Fruit fly (Drosophila melanogaster): ENCODE data around the gene CG9168.

CG9168 gene

DNA sequence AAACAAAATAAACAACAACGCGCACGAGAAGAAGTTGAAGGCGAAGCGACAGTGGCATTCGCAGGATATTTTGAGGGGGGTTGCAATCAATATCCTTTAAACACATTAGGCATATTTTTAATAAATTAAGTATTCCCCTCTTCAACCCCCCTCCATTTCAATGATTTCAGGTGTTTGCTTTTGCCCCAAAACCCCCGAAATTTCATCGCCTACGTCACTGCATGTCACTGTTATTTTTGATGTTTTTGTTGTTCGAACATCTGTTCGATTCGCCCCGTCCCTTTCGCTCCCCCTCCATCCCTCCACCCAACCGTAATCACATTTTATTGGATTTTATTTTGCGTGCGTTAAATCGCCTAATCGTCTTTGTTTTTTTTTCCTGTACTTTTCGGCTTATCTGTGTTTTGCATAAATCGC is 42.6 kb upstream of the CG9168 start (continued):
- TF ChIP-seq gt (GFP tag; IDR thresholded peaks at IDR 0.05) (peak; percentile 70), pfk (GFP tag; optimal IDR thresholded peaks at IDR 0.05) (no peak), fu2 (GFP tag; optimal IDR thresholded peaks at IDR 0.05) (no peak), CG1832 (GFP tag; optimal IDR thresholded peaks at IDR 0.05) (no peak), Scr (GFP tag; IDR thresholded peaks at IDR 0.05; ENCODE audit: partially characterized antibody) (no peak), CG18599 (GFP tag; optimal IDR thresholded peaks at IDR 0.05) (peak; percentile 88), trh (GFP tag; optimal IDR thresholded peaks at IDR 0.05) (peak; percentile 14), E2f1 (GFP tag; IDR thresholded peaks at IDR 0.05) (peak; percentile 87), E2f2 (GFP tag; IDR thresholded peaks at IDR 0.05) (peak; percentile 57), Mad (GFP tag; optimal IDR thresholded peaks at IDR 0.05) (peak; percentile 66), CG8089 (GFP tag; optimal IDR thresholded peaks at IDR 0.05) (peak; percentile 47), CG13296 (GFP tag; optimal IDR thresholded peaks at IDR 0.05) (peak; percentile 61), CG9437 (GFP tag; optimal IDR thresholded peaks at IDR 0.05) (peak; percentile 6), CG11456 (GFP tag; IDR thresholded peaks at IDR 0.05) (peak; percentile 86), prd (optimal IDR thresholded peaks at IDR 0.05) (no peak), prd (GFP tag; IDR thresholded peaks at IDR 0.05) (peak; percentile 98), lmd (GFP tag; IDR thresholded peaks at IDR 0.05) (peak; percentile 89), Antp (GFP tag; optimal IDR thresholded peaks at IDR 0.05) (peak; percentile 80), Dp (GFP tag; optimal IDR thresholded peaks at IDR 0.05) (no peak), Ssrp (tag; optimal IDR thresholded peaks at IDR 0.05) (peak; percentile 66), org-1 (GFP tag; optimal IDR thresholded peaks at IDR 0.05) (peak; percentile 75), sna (GFP tag; IDR thresholded peaks at IDR 0.05; ENCODE audit: partially characterized antibody) (no peak), CG6175 (GFP tag; IDR thresholded peaks at IDR 0.05) (peak; percentile 60; the same call in 1 of the 3 replicates), CG4730 (GFP tag; IDR thresholded peaks at IDR 0.05) (peak; percentile 77), CG6854 (GFP tag; optimal IDR thresholded peaks at IDR 0.05) (no peak), CG14965 (GFP tag; optimal IDR thresholded peaks at IDR 0.05; ENCODE audit: borderline replicate concordance) (peak; percentile 38), CG13894 (tag; optimal IDR thresholded peaks at IDR 0.05) (peak; percentile 61), fd3F (GFP tag; optimal IDR thresholded peaks at IDR 0.05) (peak; percentile 62), h (optimal IDR thresholded peaks at IDR 0.05) (no peak), Vsx1 (GFP tag; optimal IDR thresholded peaks at IDR 0.05) (no peak), CG12299 (tag; optimal IDR thresholded peaks at IDR 0.05) (peak; percentile 21), CG16779 (GFP tag; IDR thresholded peaks at IDR 0.05) (0 out of 2 replicates have a peak, but pooled peaks have one; percentile 61), gfzf (GFP tag; optimal IDR thresholded peaks at IDR 0.05) (no peak), CG2116 (GFP tag; optimal IDR thresholded peaks at IDR 0.05) (peak; percentile 17), Hsf (GFP tag; optimal IDR thresholded peaks at IDR 0.05) (peak; percentile 80), CG6654 (GFP tag; optimal IDR thresholded peaks at IDR 0.05) (peak; percentile 27), hb (GFP tag; IDR thresholded peaks at IDR 0.05; ENCODE audit: partially characterized antibody) (no peak), tin (GFP tag; optimal IDR thresholded peaks at IDR 0.05) (peak; percentile 73), Drgx (GFP tag; IDR thresholded peaks at IDR 0.05) (peak; percentile 51), ranshi (GFP tag; IDR thresholded peaks at IDR 0.05) (peak; percentile 90), Hr78 (GFP tag; optimal IDR thresholded peaks at IDR 0.05) (peak in 1 of 2 experiments; percentile 6), Ada2b (GFP tag; IDR thresholded peaks at IDR 0.05) (peak; percentile 81), Fer1 (GFP tag; optimal IDR thresholded peaks at IDR 0.05) (peak; percentile 77), CG14860 (GFP tag; IDR thresholded peaks at IDR 0.05; ENCODE audit: partially characterized antibody) (no peak), HmgZ (tag; optimal IDR thresholded peaks at IDR 0.05) (peak; percentile 63), pnt (GFP tag; optimal IDR thresholded peaks at IDR 0.05) (peak; percentile 77), da (GFP tag; optimal IDR thresholded peaks at IDR 0.05) (peak; percentile 66), hth (optimal IDR thresholded peaks at IDR 0.05) (no peak), Dek (tag; optimal IDR thresholded peaks at IDR 0.05) (peak; percentile 50), CG14441 (GFP tag; IDR thresholded peaks at IDR 0.05) (peak; percentile 88), chif (GFP tag; optimal IDR thresholded peaks at IDR 0.05) (peak; percentile 74 to 85)

Data from whole organism, embryonic.